Worm (Caenorhabditis elegans) whole organism, mixed stage, embryonic: Measurements from ENCODE around the gene C09F12.2.

ENCODE experiments used
- ceh-39 ChIP-seq: fragments of 150-350 bp; optimal IDR thresholded peaks from 2 replicates; lab custom pipeline; 2014; ENCODE audit warnings: missing biosample characterization, missing genetic modification characterization
- elt-1 ChIP-seq: sonication (generic microtip); optimal IDR thresholded peaks from 2 replicates; lab custom pipeline; 2017; ENCODE audit warnings: missing genetic modification characterization, mild to moderate bottlenecking, missing compliant biosample characterization, antibody characterized with exemption, moderate library complexity, borderline replicate concordance; ENCODE audit not compliant: insufficient read depth
- flh-1 ChIP-seq: fragments of 200-800 bp; sonication (Bioruptor generic); optimal IDR thresholded peaks from 2 replicates; lab custom pipeline; 2018; ENCODE audit warnings: mild to moderate bottlenecking, missing genetic modification characterization, moderate library complexity, missing compliant biosample characterization
- lin-13 ChIP-seq: fragments of 150-350 bp; optimal IDR thresholded peaks from 2 replicates; lab custom pipeline; 2014; ENCODE audit warnings: missing biosample characterization, missing genetic modification characterization
- lsy-2 ChIP-seq: fragments of 150-350 bp; optimal IDR thresholded peaks from 2 replicates; lab custom pipeline; 2014; ENCODE audit warnings: missing biosample characterization, missing genetic modification characterization
- nhr-12 ChIP-seq: fragments of 150-350 bp; optimal IDR thresholded peaks from 2 replicates; lab custom pipeline; 2014; ENCODE audit warnings: missing biosample characterization, missing genetic modification characterization
- nhr-237 ChIP-seq: fragments of 150-350 bp; optimal IDR thresholded peaks from 2 replicates; lab custom pipeline; 2014; ENCODE audit warnings: missing biosample characterization, missing genetic modification characterization
- snpc-4 ChIP-seq: fragments of 150-350 bp; optimal IDR thresholded peaks from 2 replicates; lab custom pipeline; 2014; ENCODE audit warnings: missing biosample characterization, missing genetic modification characterization
- tbx-8 ChIP-seq: fragments of 200-800 bp; sonication (Bioruptor generic); optimal IDR thresholded peaks from 2 replicates; lab custom pipeline; 2018; ENCODE audit warnings: mild to moderate bottlenecking, missing genetic modification characterization, moderate library complexity, missing compliant biosample characterization
- unc-39 ChIP-seq: fragments of 150-350 bp; optimal IDR thresholded peaks from 2 replicates; lab custom pipeline; 2014; ENCODE audit warnings: missing biosample characterization, missing genetic modification characterization
- unc-62 ChIP-seq: fragments of 150-350 bp; optimal IDR thresholded peaks from 2 replicates; lab custom pipeline; 2014; ENCODE audit warnings: missing biosample characterization, missing genetic modification reagents, missing genetic modification characterization
- ztf-11 ChIP-seq: fragments of 150-350 bp; optimal IDR thresholded peaks from 2 replicates; lab custom pipeline; 2014; ENCODE audit warnings: missing biosample characterization, missing genetic modification characterization

DNA sequence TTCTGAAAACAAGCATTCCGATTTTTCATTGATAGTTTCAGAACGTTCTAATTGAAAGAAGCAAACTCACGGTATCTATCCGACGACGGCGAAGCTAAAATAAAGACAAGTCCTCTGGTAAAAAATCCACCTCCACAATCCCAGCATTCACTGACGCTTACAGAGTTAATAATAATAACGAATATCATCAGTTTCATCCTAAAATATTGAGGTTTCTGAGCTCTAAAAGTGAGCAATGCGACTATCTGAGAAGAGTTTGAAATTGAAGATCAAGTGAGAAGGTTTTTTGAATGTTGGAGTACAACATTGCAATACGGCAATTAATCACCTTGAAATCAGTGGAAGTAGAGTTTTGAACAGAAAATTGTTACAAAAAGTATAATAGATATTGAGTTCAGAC lies 22.8 kb downstream of the C09F12.2 start, which contains the start of gene W04G3.12:
- TF ChIP-seq tbx-8 = no peak
- TF ChIP-seq ceh-39 = no peak
- no peak for TF ChIP-seq lsy-2
- no peak for TF ChIP-seq elt-1 (tag; lab: Kevin White, UChicago)
- no peak for TF ChIP-seq ztf-11 (tag; lab: Kevin White, UChicago)
- TF ChIP-seq snpc-4 = no peak
- TF ChIP-seq nhr-12 (tag; lab: Kevin White, UChicago) = no peak
- no peak for TF ChIP-seq nhr-237 (tag; lab: Kevin White, UChicago)
- TF ChIP-seq unc-62 (GFP tag; lab: Kevin White, UChicago) = no peak
- TF ChIP-seq flh-1 (GFP tag; lab: Kevin White, UChicago) = no peak
- no peak for TF ChIP-seq lin-13
- TF ChIP-seq unc-39 (tag; lab: Kevin White, UChicago) = no peak
